Fruit fly (Drosophila melanogaster) whole organism, embryonic: ENCODE measurements around the gene CG17177.

ENCODE experiments used
- Aef1 ChIP-seq: fragments of 200-800 bp; sonication (Bioruptor generic); IDR thresholded peaks from 3 replicates; pipeline ENCODE4 v1.3.6; 2022; ENCODE audit warnings: missing biosample characterization, missing genetic modification characterization
- CG10431 ChIP-seq: fragments of 200-800 bp; sonication (Bioruptor generic); optimal IDR thresholded peaks from 3 replicates; lab custom pipeline; 2018; ENCODE audit warnings: missing biosample characterization, mild to moderate bottlenecking, missing genetic modification characterization
- CG11247 ChIP-seq: fragments of 200-800 bp; sonication (Bioruptor generic); IDR thresholded peaks from 2 replicates; pipeline ENCODE4 v1.3.6; 2022; ENCODE audit warnings: missing biosample characterization, missing genetic modification characterization
- CG11456 ChIP-seq: fragments of 200-800 bp; sonication (Bioruptor generic); IDR thresholded peaks from 3 replicates; pipeline ENCODE4 v1.3.6; 2022; ENCODE audit warnings: missing biosample characterization, missing genetic modification characterization
- CG12104 ChIP-seq: fragments of 200-800 bp; sonication (Bioruptor generic); optimal IDR thresholded peaks from 3 replicates; lab custom pipeline; 2016; ENCODE audit warnings: missing biosample characterization, missing genetic modification characterization
- CG13775 ChIP-seq: fragments of 200-800 bp; sonication (Bioruptor generic); optimal IDR thresholded peaks from 3 replicates; lab custom pipeline; 2017; ENCODE audit warnings: missing biosample characterization, mild to moderate bottlenecking, missing genetic modification characterization
- CG1603 ChIP-seq: fragments of 200-800 bp; sonication (Bioruptor generic); optimal IDR thresholded peaks from 2 replicates; lab custom pipeline; 2019; ENCODE audit warnings: missing biosample characterization, mild to moderate bottlenecking, missing genetic modification characterization, moderate library complexity
- CG16813 ChIP-seq: fragments of 200-800 bp; sonication (Bioruptor generic); IDR thresholded peaks from 3 replicates; pipeline ENCODE4 v1.3.6; 2022; ENCODE audit warnings: missing biosample characterization, missing genetic modification characterization; ENCODE audit not compliant: partially characterized antibody
- CG17385 ChIP-seq: fragments of 200-800 bp; sonication (Bioruptor generic); optimal IDR thresholded peaks from 3 replicates; lab custom pipeline; 2018; ENCODE audit warnings: missing biosample characterization, mild to moderate bottlenecking, missing genetic modification characterization
- CG17612 ChIP-seq: fragments of 200-800 bp; sonication (Bioruptor generic); IDR thresholded peaks from 2 replicates; pipeline ENCODE4 v1.3.6; 2022; ENCODE audit warnings: missing biosample characterization, missing genetic modification characterization
- CG31365 ChIP-seq: fragments of 200-800 bp; sonication (Bioruptor generic); optimal IDR thresholded peaks from 2 replicates; lab custom pipeline; 2018; ENCODE audit warnings: missing biosample characterization, mild to moderate bottlenecking, missing genetic modification characterization
- CG32532 ChIP-seq: fragments of 200-800 bp; sonication (Bioruptor generic); IDR thresholded peaks from 2 replicates; pipeline ENCODE4 v1.3.6; 2022; ENCODE audit warnings: missing biosample characterization, missing genetic modification characterization
- CG32767 ChIP-seq: fragments of 200-800 bp; sonication (Bioruptor generic); IDR thresholded peaks from 2 replicates; pipeline ENCODE4 v1.3.6; 2022; ENCODE audit warnings: missing biosample characterization, missing genetic modification characterization
- CG34376 ChIP-seq: fragments of 200-800 bp; sonication (Bioruptor generic); optimal IDR thresholded peaks from 2 replicates; lab custom pipeline; 2018; ENCODE audit warnings: missing biosample characterization, mild to moderate bottlenecking, missing genetic modification characterization
- CG4617 ChIP-seq: fragments of 200-800 bp; sonication (Bioruptor generic); optimal IDR thresholded peaks from 3 replicates; lab custom pipeline; 2016; ENCODE audit warnings: missing biosample characterization, missing genetic modification characterization, borderline replicate concordance
- CG7963 ChIP-seq: fragments of 200-800 bp; sonication (Bioruptor generic); IDR thresholded peaks from 3 replicates; pipeline ENCODE4 v1.3.6; 2022; ENCODE audit warnings: missing biosample characterization, missing genetic modification characterization; ENCODE audit not compliant: partially characterized antibody
- CG9876 ChIP-seq: fragments of 200-800 bp; sonication (Bioruptor generic); optimal IDR thresholded peaks from 2 replicates; lab custom pipeline; 2016; ENCODE audit warnings: missing biosample characterization, missing genetic modification characterization
- Ets65A ChIP-seq: fragments of 200-800 bp; sonication (Bioruptor generic); peaks from one replicate; lab custom pipeline; 2016; ENCODE audit warnings: missing biosample characterization, missing genetic modification characterization
- Hey ChIP-seq: fragments of 200-800 bp; sonication (Bioruptor generic); optimal IDR thresholded peaks from 3 replicates; lab custom pipeline; 2018; ENCODE audit warnings: missing biosample characterization, mild to moderate bottlenecking, missing genetic modification characterization
- Hmx ChIP-seq: fragments of 200-800 bp; sonication (Bioruptor generic); optimal IDR thresholded peaks from 2 replicates; lab custom pipeline; 2016; ENCODE audit warnings: missing biosample characterization, missing genetic modification characterization
- Lim3 ChIP-seq: fragments of 200-800 bp; sonication (Bioruptor generic); IDR thresholded peaks from 2 replicates; pipeline ENCODE4 v1.3.6; 2022; ENCODE audit warnings: missing biosample characterization, missing genetic modification characterization
- Mad ChIP-seq: fragments of 200-800 bp; sonication (Bioruptor generic); optimal IDR thresholded peaks from 2 replicates; lab custom pipeline; 2016; ENCODE audit warnings: missing biosample characterization, missing genetic modification characterization
- Nf-YB ChIP-seq: fragments of 200-800 bp; sonication (Bioruptor generic); optimal IDR thresholded peaks from 3 replicates; lab custom pipeline; 2019; ENCODE audit warnings: missing biosample characterization, mild to moderate bottlenecking, missing genetic modification characterization, moderate library complexity
- Sin3A ChIP-seq: fragments of >200 bp; optimal IDR thresholded peaks from 2 replicates; lab custom pipeline; 2018
- Sox100B ChIP-seq: fragments of 200-800 bp; sonication (Bioruptor generic); optimal IDR thresholded peaks from 3 replicates; lab custom pipeline; 2018; ENCODE audit warnings: missing biosample characterization, mild to moderate bottlenecking, missing genetic modification characterization
- Sry-β ChIP-seq: fragments of 200-800 bp; sonication (Bioruptor generic); optimal IDR thresholded peaks from 2 replicates; lab custom pipeline; 2018; ENCODE audit warnings: missing biosample characterization, mild to moderate bottlenecking, missing genetic modification characterization, moderate library complexity
- Trl ChIP-seq, 3 experiments: fragments of >200 bp in 2 of 3; fragments of 200-800 bp in 1 of 3; sonication (Bioruptor generic) in 1 of 3; optimal IDR thresholded peaks; 2 replicates in 1 of 3; 3 replicates in 2 of 3; lab custom pipeline; 2016 to 2017; ENCODE audit warnings: missing biosample characterization in 1 of 3, missing genetic modification characterization in 1 of 3
- ash1 ChIP-seq: fragments of 200-800 bp; sonication (Bioruptor generic); optimal IDR thresholded peaks from 2 replicates; lab custom pipeline; 2018; ENCODE audit warnings: missing biosample characterization, mild to moderate bottlenecking, missing genetic modification characterization
- bab2 ChIP-seq: fragments of 200-800 bp; sonication (Bioruptor generic); optimal IDR thresholded peaks from 2 replicates; lab custom pipeline; 2016; ENCODE audit warnings: missing biosample characterization, missing genetic modification characterization
- bbx ChIP-seq: fragments of 200-800 bp; sonication (Bioruptor generic); IDR thresholded peaks from 2 replicates; pipeline ENCODE4 v1.3.6; 2022; ENCODE audit warnings: missing biosample characterization, missing genetic modification characterization; ENCODE audit not compliant: partially characterized antibody
- chn ChIP-seq: fragments of 200-800 bp; sonication (Bioruptor generic); optimal IDR thresholded peaks from 2 replicates; lab custom pipeline; 2016; ENCODE audit warnings: missing biosample characterization, missing genetic modification characterization
- croc ChIP-seq: fragments of 200-800 bp; sonication (Bioruptor generic); conservative IDR thresholded peaks from 3 replicates; pipeline ENCODE4 v1.3.6; 2022; ENCODE audit warnings: missing biosample characterization, missing genetic modification characterization
- cwo ChIP-seq: fragments of 200-800 bp; sonication (Bioruptor generic); optimal IDR thresholded peaks from 3 replicates; lab custom pipeline; 2017; ENCODE audit warnings: missing biosample characterization, missing genetic modification characterization, mild to moderate bottlenecking, moderate library complexity, missing genetic modification reagents
- dm ChIP-seq: fragments of 200-800 bp; sonication (Bioruptor generic); optimal IDR thresholded peaks from 3 replicates; lab custom pipeline; 2016; ENCODE audit warnings: missing biosample characterization, missing genetic modification characterization
- dmrt11E ChIP-seq: fragments of 200-800 bp; sonication (Bioruptor generic); optimal IDR thresholded peaks from 3 replicates; lab custom pipeline; 2018; ENCODE audit warnings: missing biosample characterization, mild to moderate bottlenecking, missing genetic modification characterization, moderate library complexity
- ems ChIP-seq: fragments of 200-800 bp; sonication (Bioruptor generic); optimal IDR thresholded peaks from 3 replicates; lab custom pipeline; 2016; ENCODE audit warnings: missing biosample characterization, missing genetic modification characterization
- inv ChIP-seq: fragments of 200-800 bp; sonication (Bioruptor generic); IDR thresholded peaks from 2 replicates; pipeline ENCODE4 v1.3.6; 2022; ENCODE audit warnings: missing biosample characterization, missing genetic modification characterization; ENCODE audit not compliant: partially characterized antibody
- nau ChIP-seq: fragments of 200-800 bp; sonication (Bioruptor generic); optimal IDR thresholded peaks from 3 replicates; lab custom pipeline; 2017; ENCODE audit warnings: missing biosample characterization, mild to moderate bottlenecking, missing genetic modification characterization, missing genetic modification reagents
- peb ChIP-seq: fragments of 200-800 bp; sonication (Bioruptor generic); IDR thresholded peaks from 2 replicates; pipeline ENCODE4 v1.3.6; 2022; ENCODE audit warnings: missing biosample characterization, missing genetic modification characterization
- phol ChIP-seq: fragments of 200-800 bp; sonication (Bioruptor generic); optimal IDR thresholded peaks from 3 replicates; lab custom pipeline; 2018; ENCODE audit warnings: missing biosample characterization, mild to moderate bottlenecking, missing genetic modification characterization, moderate library complexity
- psq ChIP-seq: fragments of 200-800 bp; sonication (Bioruptor generic); optimal IDR thresholded peaks from 2 replicates; lab custom pipeline; 2017; ENCODE audit warnings: missing biosample characterization, missing genetic modification characterization
- sna ChIP-seq: fragments of 200-800 bp; sonication (Bioruptor generic); IDR thresholded peaks from 2 replicates; pipeline ENCODE4 v1.3.6; 2022; ENCODE audit warnings: missing biosample characterization, missing genetic modification characterization; ENCODE audit not compliant: partially characterized antibody
- trem ChIP-seq: fragments of 200-800 bp; optimal IDR thresholded peaks from 3 replicates; lab custom pipeline; 2019; ENCODE audit warnings: missing biosample characterization, mild to moderate bottlenecking, missing genetic modification characterization, moderate library complexity
- yki ChIP-seq: fragments of >200 bp; optimal IDR thresholded peaks from 3 replicates; lab custom pipeline; 2018
- zen2 ChIP-seq: fragments of 200-800 bp; sonication (Bioruptor generic); IDR thresholded peaks from 3 replicates; pipeline ENCODE4 v1.3.6; 2022; ENCODE audit warnings: missing biosample characterization, missing genetic modification characterization; ENCODE audit not compliant: partially characterized antibody
- zfh1 ChIP-seq: fragments of 200-800 bp; sonication (Bioruptor generic); IDR thresholded peaks from 3 replicates; pipeline ENCODE4 v1.3.6; 2022; ENCODE audit warnings: missing biosample characterization, missing genetic modification characterization
- zfh2 ChIP-seq: fragments of 200-800 bp; sonication (Bioruptor generic); optimal IDR thresholded peaks from 2 replicates; lab custom pipeline; 2016; ENCODE audit warnings: missing biosample characterization, missing genetic modification characterization

CG17177 gene

dm6 chr3L:14672387-14673110 lies 28.9 kb downstream of the CG17177 start, which contains the start of the genes CG43121 and ome (continued):
- TF ChIP-seq peb (GFP tag; lab: Robert Waterston, UW) (no peak), Ets65A (GFP tag; lab: Kevin White, UChicago) (no peak), CG31365 (tag; lab: Kevin White, UChicago) (no peak), nau (peak; percentile 11), trem (tag; lab: Kevin White, UChicago) (no peak), zfh2 (GFP tag; lab: Kevin White, UChicago) (no peak), Lim3 (GFP tag; lab: Robert Waterston, UW) (no peak), Aef1 (GFP tag; lab: Robert Waterston, UW) (0 out of 3 replicates have a peak, but pooled peaks have one; percentile 11), CG17385 (peak; percentile 28), CG10431 (no peak), ash1 (GFP tag; lab: Kevin White, UChicago) (no peak), phol (tag; lab: Kevin White, UChicago) (no peak), sna (no peak), CG34376 (GFP tag; lab: Kevin White, UChicago) (peak; percentile 52), CG11247 (no peak), Trl (optimal IDR thresholded peaks at IDR 0.05; lab: Kevin White, UChicago) (peak; percentile 39 to 41), Trl (GFP tag; optimal IDR thresholded peaks at IDR 0.05; lab: Kevin White, UChicago) (no peak), Hey (tag; lab: Kevin White, UChicago) (no peak), Sry-β (GFP tag; lab: Kevin White, UChicago) (no peak), CG16813 (GFP tag; lab: Robert Waterston, UW) (no peak), dm (no peak), zen2 (no peak), yki (lab: Kevin White, UChicago) (no peak), Nf-YB (GFP tag; lab: Kevin White, UChicago) (no peak), Sox100B (GFP tag; lab: Kevin White, UChicago) (no peak), ems (GFP tag; lab: Kevin White, UChicago) (no peak), Hmx (no peak), croc (GFP tag; lab: Robert Waterston, UW) (no peak), Sin3A (lab: Kevin White, UChicago) (no peak), Mad (GFP tag; lab: Kevin White, UChicago) (no peak), CG4617 (no peak), inv (GFP tag; lab: Robert Waterston, UW) (no peak), CG32767 (GFP tag; lab: Robert Waterston, UW) (no peak), CG11456 (GFP tag; lab: Robert Waterston, UW) (no peak), zfh1 (GFP tag; lab: Robert Waterston, UW) (peak; percentile 46; the same call in 1 of the 3 replicates), CG13775 (GFP tag; lab: Kevin White, UChicago) (no peak), cwo (GFP tag; lab: Kevin White, UChicago) (peak; percentile 61), CG7963 (no peak), CG9876 (GFP tag; lab: Kevin White, UChicago) (no peak), psq (no peak), bbx (GFP tag; lab: Robert Waterston, UW) (no peak), dmrt11E (tag; lab: Kevin White, UChicago) (no peak), CG1603 (tag; lab: Kevin White, UChicago) (no peak), CG17612 (no peak), chn (no peak), bab2 (GFP tag; lab: Kevin White, UChicago) (peak; percentile 2), CG32532 (GFP tag; lab: Robert Waterston, UW) (peak; percentile 31; the same call in 1 of the 2 replicates), CG12104 (GFP tag; lab: Kevin White, UChicago) (no peak)
